Fruit fly (Drosophila melanogaster) whole organism, wandering third instar larva: ENCODE measurements around the gene ppk11.
A peak's percentile ranks its signal among the peaks of the same experiment; 100 is the strongest.

ENCODE experiments used
- CG9705 ChIP-seq: fragments of 200-800 bp; sonication (Bioruptor generic); optimal IDR thresholded peaks from 2 replicates; lab custom pipeline; 2018; ENCODE audit warnings: missing biosample characterization, mild to moderate bottlenecking, missing genetic modification characterization
- CrebA ChIP-seq: fragments of 200-800 bp; sonication (Bioruptor generic); optimal IDR thresholded peaks from 2 replicates; lab custom pipeline; 2016; ENCODE audit warnings: missing biosample characterization, mild to moderate bottlenecking, missing genetic modification characterization, borderline replicate concordance
- Dfd ChIP-seq: fragments of >200 bp; optimal IDR thresholded peaks from 2 replicates; lab custom pipeline; 2017; ENCODE audit warnings: missing biosample characterization, missing genetic modification characterization
- Dif ChIP-seq: fragments of 200-275, 200-300 bp; sonication (Bioruptor generic); optimal IDR thresholded peaks from 2 replicates; lab custom pipeline; 2018; ENCODE audit warnings: missing biosample characterization, missing genetic modification characterization; ENCODE audit not compliant: partially characterized antibody
- HLH106 ChIP-seq: fragments of 200-800 bp; optimal IDR thresholded peaks from 3 replicates; lab custom pipeline; 2019; ENCODE audit warnings: missing biosample characterization, mild to moderate bottlenecking, missing genetic modification characterization, moderate library complexity
- Hnf4 ChIP-seq: fragments of 200-800 bp; sonication (Bioruptor generic); optimal IDR thresholded peaks from 2 replicates; lab custom pipeline; 2016; ENCODE audit warnings: missing biosample characterization, mild to moderate bottlenecking, missing genetic modification characterization
- Hr78 ChIP-seq: fragments of >200 bp; optimal IDR thresholded peaks from 2 replicates; lab custom pipeline; 2017; ENCODE audit warnings: missing biosample characterization, missing genetic modification characterization
- Jra ChIP-seq: sonication (Bioruptor generic); optimal IDR thresholded peaks from 2 replicates; lab custom pipeline; 2016; ENCODE audit warnings: missing biosample characterization, missing genetic modification characterization
- Mio ChIP-seq: sonication (Bioruptor generic); optimal IDR thresholded peaks from 2 replicates; lab custom pipeline; 2016; ENCODE audit warnings: missing biosample characterization, missing genetic modification characterization
- Myc ChIP-seq: fragments of >200 bp; optimal IDR thresholded peaks from 2 replicates; lab custom pipeline; 2017
- OdsH ChIP-seq: fragments of 200-800 bp; sonication (Bioruptor generic); optimal IDR thresholded peaks from 2 replicates; lab custom pipeline; 2016; ENCODE audit warnings: missing biosample characterization, mild to moderate bottlenecking, missing genetic modification characterization
- Rel ChIP-seq, 2 experiments: fragments of 200-800 bp; sonication (Bioruptor generic) in 1 of 2; optimal IDR thresholded peaks; 2 replicates in 1 of 2; 3 replicates in 1 of 2; lab custom pipeline; 2016 to 2019; ENCODE audit warnings: mild to moderate bottlenecking in 2 of 2, missing biosample characterization in 2 of 2, missing genetic modification characterization in 2 of 2, moderate library complexity in 1 of 2
- Sp1 ChIP-seq: fragments of 200-800 bp; sonication (Bioruptor generic); optimal IDR thresholded peaks from 3 replicates; lab custom pipeline; 2019; ENCODE audit warnings: missing biosample characterization, mild to moderate bottlenecking, missing genetic modification characterization, moderate library complexity
- br ChIP-seq: fragments of 200-800 bp; sonication (Bioruptor generic); optimal IDR thresholded peaks from 2 replicates; lab custom pipeline; 2016; ENCODE audit warnings: missing biosample characterization, missing genetic modification characterization
- brk ChIP-seq: fragments of 200-800 bp; sonication (Bioruptor generic); optimal IDR thresholded peaks from 2 replicates; lab custom pipeline; 2016; ENCODE audit warnings: missing biosample characterization, mild to moderate bottlenecking, missing genetic modification characterization
- dmrt93B ChIP-seq: fragments of 200-800 bp; sonication (Bioruptor generic); optimal IDR thresholded peaks from 2 replicates; lab custom pipeline; 2018; ENCODE audit warnings: missing biosample characterization, mild to moderate bottlenecking, missing genetic modification characterization
- ey ChIP-seq: fragments of 200-800 bp; sonication (Bioruptor generic); optimal IDR thresholded peaks from 2 replicates; lab custom pipeline; 2016; ENCODE audit warnings: missing biosample characterization, missing genetic modification characterization
- foxo ChIP-seq, 2 experiments: fragments of 200-800 bp; sonication (Bioruptor generic); optimal IDR thresholded peaks; 2 replicates in 1 of 2; 3 replicates in 1 of 2; lab custom pipeline; 2016 to 2017; ENCODE audit warnings: missing biosample characterization in 2 of 2, missing genetic modification characterization in 2 of 2
- fru ChIP-seq: fragments of 200-800 bp; sonication (Bioruptor generic); optimal IDR thresholded peaks from 3 replicates; lab custom pipeline; 2016; ENCODE audit warnings: missing biosample characterization, mild to moderate bottlenecking, missing genetic modification characterization
- h ChIP-seq: fragments of 200-800 bp; sonication (Bioruptor generic); optimal IDR thresholded peaks from 3 replicates; lab custom pipeline; 2016; ENCODE audit warnings: missing biosample characterization, mild to moderate bottlenecking, missing genetic modification characterization
- pan ChIP-seq: fragments of >200 bp; optimal IDR thresholded peaks from 2 replicates; lab custom pipeline; 2017
- psq ChIP-seq: fragments of 200-800 bp; sonication (Bioruptor generic); optimal IDR thresholded peaks from 3 replicates; lab custom pipeline; 2017; ENCODE audit warnings: missing biosample characterization, mild to moderate bottlenecking, missing genetic modification characterization, moderate library complexity
- rgr ChIP-seq: fragments of 200-800 bp; sonication (Bioruptor generic); optimal IDR thresholded peaks from 3 replicates; lab custom pipeline; 2016; ENCODE audit warnings: missing biosample characterization, mild to moderate bottlenecking, missing genetic modification characterization
- tai ChIP-seq: sonication (Bioruptor generic); optimal IDR thresholded peaks from 2 replicates; lab custom pipeline; 2016; ENCODE audit warnings: missing biosample characterization, missing genetic modification characterization
- woc ChIP-seq: sonication (Bioruptor generic); optimal IDR thresholded peaks from 2 replicates; lab custom pipeline; 2016; ENCODE audit warnings: missing biosample characterization, mild to moderate bottlenecking, missing genetic modification characterization

Gene ppk11

DNA sequence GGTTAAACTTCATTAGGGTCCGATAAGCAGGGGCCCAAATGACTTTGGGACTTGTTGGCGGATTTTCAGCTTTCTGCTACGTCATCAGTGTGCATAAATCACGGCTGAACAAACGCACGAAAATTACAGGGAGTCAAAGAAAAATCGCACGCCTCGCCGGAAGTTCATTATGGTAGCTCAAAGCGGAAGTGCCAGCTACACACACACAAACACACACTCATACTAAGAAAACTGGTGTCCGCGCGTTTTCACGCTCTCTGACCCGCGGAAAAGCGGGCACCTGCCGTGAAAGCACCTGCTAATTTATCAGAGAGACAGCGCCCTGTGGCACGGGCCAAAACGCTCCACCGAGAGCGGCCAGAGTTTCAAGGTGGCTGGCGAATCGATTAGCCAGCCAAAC, 37.5 kb downstream of the ppk11 start:
- TF ChIP-seq HLH106 (tag; lab: Kevin White, UChicago) (no peak), pan (no peak), Dfd (GFP tag; lab: Kevin White, UChicago) (no peak)

DNA sequence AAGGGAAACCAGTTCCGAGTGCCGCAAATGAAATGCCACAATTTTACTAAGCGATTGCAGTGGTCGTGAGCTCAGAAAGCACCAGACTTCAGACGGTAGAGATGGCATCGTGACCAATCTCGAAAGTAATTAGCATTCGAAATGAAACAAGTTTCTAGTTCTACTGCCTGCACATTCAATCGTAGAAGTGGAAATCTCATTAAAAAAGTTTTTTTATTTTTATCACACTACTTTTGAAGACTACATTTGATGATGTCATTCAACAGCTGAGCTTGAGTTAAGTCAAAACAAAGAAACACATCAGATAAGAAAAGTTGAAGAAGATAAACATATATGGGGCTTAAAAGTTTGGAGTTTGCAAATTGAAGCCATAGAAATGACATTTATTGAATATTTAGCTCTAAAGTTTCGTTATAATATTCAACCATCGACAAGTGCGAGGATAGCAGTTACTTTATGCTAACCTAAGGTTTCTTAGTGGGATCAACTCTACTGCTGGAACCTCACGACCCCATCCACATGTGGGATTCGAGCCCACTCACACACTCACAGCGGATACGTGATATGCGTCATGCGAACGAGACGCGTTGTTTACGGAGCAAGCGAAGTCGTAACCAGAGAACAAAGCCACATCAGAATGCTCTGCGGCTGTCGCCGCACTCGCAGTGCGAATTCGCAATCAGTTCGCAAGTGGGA, 38.7 kb downstream of the ppk11 start, which contains the start of gene CG13117:
Gene CG13117 (plus strand): TSS at position 646 of the 696 bp plus-strand sequence.
- TF ChIP-seq Mio (GFP tag; lab: Kevin White, UChicago) (no peak), Sp1 (peak; percentile 35), rgr (GFP tag; lab: Kevin White, UChicago) (no peak), Hr78 (GFP tag; lab: Kevin White, UChicago) (no peak), br (GFP tag; lab: Kevin White, UChicago) (peak; percentile 19), dmrt93B (GFP tag; lab: Kevin White, UChicago) (peak; percentile 31), psq (GFP tag; lab: Kevin White, UChicago) (peak; percentile 5), tai (GFP tag; lab: Kevin White, UChicago) (no peak), Dif (GFP tag; lab: Kevin White, UChicago) (peak; percentile 0), HLH106 (tag; lab: Kevin White, UChicago) (peak; percentile 51), Jra (peak; percentile 63), fru (GFP tag; lab: Kevin White, UChicago) (peak; percentile 14), CG9705 (GFP tag; lab: Kevin White, UChicago) (peak; percentile 10), foxo (GFP tag; optimal IDR thresholded peaks at IDR 0.05; lab: Kevin White, UChicago) (peak in 1 of 2 experiments; percentile 31), ey (peak; percentile 15), woc (GFP tag; lab: Kevin White, UChicago) (peak; percentile 19), OdsH (GFP tag; lab: Kevin White, UChicago) (peak; percentile 34)

DNA sequence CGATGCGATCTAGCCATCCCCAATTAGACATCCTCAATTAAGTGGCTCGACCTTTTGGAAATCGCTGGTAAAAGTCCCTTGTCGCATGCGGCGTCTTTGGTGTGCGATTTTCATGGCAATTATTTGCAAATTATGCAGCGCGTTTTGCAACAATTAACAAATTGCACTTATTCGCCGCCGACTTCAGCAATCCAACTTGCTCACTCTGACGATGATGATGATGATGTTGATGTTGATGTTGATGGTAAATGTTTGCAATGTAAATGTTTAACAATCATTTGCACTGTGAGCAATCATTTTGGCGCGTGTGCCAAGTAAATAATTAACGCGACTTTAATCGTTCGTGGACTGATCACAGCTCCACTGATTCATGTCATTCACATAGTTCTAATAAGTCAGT, 40.7 kb downstream of the ppk11 start:
- TF ChIP-seq brk = no peak
- TF ChIP-seq ey = no peak
- TF ChIP-seq, all 38 proteins: peak for 0

DNA sequence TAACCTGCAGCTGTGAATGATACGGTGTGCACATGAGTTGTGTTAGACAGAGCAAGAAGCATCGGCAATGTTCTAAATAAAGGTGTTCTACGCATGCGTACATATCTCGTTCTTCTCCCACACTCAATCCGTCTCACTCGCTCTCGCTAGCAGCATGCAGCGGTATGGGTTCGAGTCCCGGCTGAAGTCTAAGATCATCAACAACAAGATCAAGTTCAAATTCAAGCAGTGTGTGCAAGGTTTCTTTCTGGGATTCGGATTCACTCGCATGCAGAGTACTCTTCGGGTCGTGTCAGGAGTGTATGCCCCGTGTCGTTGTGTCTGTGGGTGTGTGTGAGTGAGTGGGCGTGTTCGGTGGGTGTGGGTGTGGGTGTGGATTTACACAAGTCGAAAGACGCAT, 43.6 kb downstream of the ppk11 start:
- TF ChIP-seq Hr78 (GFP tag; lab: Kevin White, UChicago) (no peak), Myc (peak; percentile 72)
- TF ChIP-seq, all 38 proteins: peak for 1

DNA sequence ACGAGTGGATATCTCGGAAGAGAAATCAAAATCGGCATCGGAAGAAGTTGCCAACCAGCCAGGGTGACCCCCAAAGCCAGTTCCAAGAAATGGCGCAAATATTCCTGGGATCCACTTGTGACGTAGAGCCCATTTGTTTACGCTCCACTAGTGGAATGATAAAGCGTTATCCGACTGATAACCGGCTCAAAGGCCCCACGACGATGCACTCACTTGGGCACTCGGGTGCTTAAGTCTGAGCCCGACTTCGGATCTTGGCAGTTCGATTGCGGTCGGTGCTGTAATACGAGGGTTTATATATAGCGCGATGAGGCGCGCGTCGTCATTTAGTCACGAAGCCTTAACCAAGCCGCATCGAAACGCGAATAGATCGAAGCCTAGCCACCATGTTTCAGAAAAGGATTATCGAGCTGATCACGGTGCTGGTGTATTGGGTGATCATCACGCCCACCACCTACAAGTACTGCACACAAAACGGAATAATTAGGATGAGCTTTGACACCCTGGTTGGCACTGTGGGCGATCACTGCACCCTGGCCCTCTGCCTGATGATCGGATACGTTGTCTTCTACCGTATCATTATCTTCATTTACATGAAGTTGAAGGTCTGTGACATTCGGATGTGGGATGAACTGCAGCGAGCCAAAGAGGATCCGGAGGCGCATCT, 45.1 kb downstream of the ppk11 start, which contains the start of gene CG13116:
Gene CG13116 (plus strand): TSS at position 323 of the 667 bp plus-strand sequence.
- TF ChIP-seq Rel (GFP tag; optimal IDR thresholded peaks at IDR 0.05; lab: Kevin White, UChicago) (no peak), Rel (tag; optimal IDR thresholded peaks at IDR 0.05; lab: Kevin White, UChicago) (peak; percentile 82), psq (GFP tag; lab: Kevin White, UChicago) (no peak)

- no peak for TF ChIP-seq Hnf4 (GFP tag; lab: Kevin White, UChicago)
- no peak for TF ChIP-seq br (GFP tag; lab: Kevin White, UChicago)
- TF ChIP-seq CrebA (GFP tag; lab: Kevin White, UChicago) = no peak
- no peak for TF ChIP-seq woc (GFP tag; lab: Kevin White, UChicago)
- peak; percentile 24 for TF ChIP-seq h
- TF ChIP-seq HLH106 (tag; lab: Kevin White, UChicago) = no peak
These were observed 46.0 kb downstream of the ppk11 start for dm6 chr2L:9728791-9729190.
